Fruit fly (Drosophila melanogaster): ENCODE measurements around the gene Drak.

Drak gene

DNA sequence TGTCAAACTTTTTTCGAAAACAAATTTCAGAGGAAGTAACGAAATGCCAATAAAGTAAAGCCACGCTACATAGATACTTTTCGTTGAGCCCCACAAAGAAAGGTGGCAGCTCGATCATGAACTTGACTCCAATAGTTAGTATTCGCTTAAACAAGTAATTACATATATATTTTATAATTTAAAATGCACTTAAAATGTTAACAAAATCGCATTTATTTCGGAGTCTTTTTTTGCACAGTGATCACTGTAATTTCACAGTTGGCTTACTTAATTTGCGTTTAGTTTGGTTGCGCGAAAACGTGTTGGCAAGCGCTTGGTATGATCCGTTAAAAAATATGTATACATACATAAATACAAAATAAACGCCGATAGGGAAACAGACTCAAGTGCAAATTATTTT lies 41.3 kb upstream of the Drak start (continued):
- TF ChIP-seq pita (GFP tag; optimal IDR thresholded peaks at IDR 0.05) (no peak), en (GFP tag; optimal IDR thresholded peaks at IDR 0.05) (no peak), CG31441 (GFP tag; IDR thresholded peaks at IDR 0.05) (no peak), lmd (GFP tag; IDR thresholded peaks at IDR 0.05) (peak; percentile 12; the same call in 1 of the 2 replicates), CG10321 (GFP tag; IDR thresholded peaks at IDR 0.05) (no peak), Trl (optimal IDR thresholded peaks at IDR 0.05) (no peak), Trl (GFP tag; optimal IDR thresholded peaks at IDR 0.05) (no peak), CG17328 (GFP tag; IDR thresholded peaks at IDR 0.05) (0 out of 2 replicates have a peak, but pooled peaks have one; percentile 8), lov (optimal IDR thresholded peaks at IDR 0.05) (no peak), lov (GFP tag; IDR thresholded peaks at IDR 0.05) (no peak), CG4730 (GFP tag; IDR thresholded peaks at IDR 0.05) (no peak), CG32532 (GFP tag; IDR thresholded peaks at IDR 0.05) (peak; percentile 39; the same call in 1 of the 2 replicates), CG18011 (GFP tag; optimal IDR thresholded peaks at IDR 0.05) (no peak), Opbp (GFP tag; IDR thresholded peaks at IDR 0.05; ENCODE audit: partially characterized antibody) (no peak), CG12391 (tag; optimal IDR thresholded peaks at IDR 0.05) (no peak), lilli (GFP tag; optimal IDR thresholded peaks at IDR 0.05) (no peak), CG15269 (tag; optimal IDR thresholded peaks at IDR 0.05) (no peak), ash1 (GFP tag; optimal IDR thresholded peaks at IDR 0.05) (no peak)

DNA sequence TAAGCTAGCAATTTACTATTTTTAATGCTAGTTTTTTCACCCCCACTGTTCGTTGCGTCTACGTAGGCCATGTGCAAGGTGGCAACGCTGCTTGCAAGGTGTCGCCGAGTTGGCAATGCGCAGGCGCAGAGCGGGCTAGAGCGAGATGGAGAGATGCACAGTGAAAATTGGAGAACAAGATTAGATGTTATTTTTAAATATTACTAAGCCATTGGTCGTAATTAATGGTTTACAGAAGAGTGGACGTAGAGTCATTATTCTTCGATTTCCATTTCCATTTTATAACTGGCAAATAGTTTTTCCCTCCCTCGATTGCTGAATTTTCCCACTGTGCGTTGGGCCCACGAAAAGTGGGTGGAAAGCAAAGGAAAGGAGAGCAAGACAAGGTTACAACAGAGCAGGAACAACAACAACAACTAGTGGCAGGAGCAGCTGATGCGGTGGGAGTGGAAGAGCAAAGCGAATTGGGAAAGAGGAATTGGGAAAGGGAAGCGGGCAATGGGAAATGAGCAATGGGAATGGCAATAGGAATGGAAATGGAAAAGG lies 40.0 kb upstream of the Drak start:
- TF ChIP-seq HmgZ (tag; optimal IDR thresholded peaks at IDR 0.05) (peak; percentile 45), Hr39 (optimal IDR thresholded peaks at IDR 0.05) (no peak), odd (GFP tag; optimal IDR thresholded peaks at IDR 0.05) (peak; percentile 51), CG1529 (GFP tag; optimal IDR thresholded peaks at IDR 0.05) (peak; percentile 35), Xbp1 (GFP tag; optimal IDR thresholded peaks at IDR 0.05) (peak; percentile 76), CG9876 (GFP tag; optimal IDR thresholded peaks at IDR 0.05) (no peak), CG8359 (GFP tag; optimal IDR thresholded peaks at IDR 0.05; ENCODE audit: borderline replicate concordance) (no peak), CTCF (GFP tag; optimal IDR thresholded peaks at IDR 0.05) (no peak), Optix (GFP tag; IDR thresholded peaks at IDR 0.05) (peak; percentile 79), Six4 (GFP tag; optimal IDR thresholded peaks at IDR 0.05) (peak; percentile 52), gsb (GFP tag; IDR thresholded peaks at IDR 0.05) (peak; percentile 36; the same call in 1 of the 2 replicates), CG5953 (GFP tag; IDR thresholded peaks at IDR 0.05) (peak; percentile 75; the same call in 1 of the 2 replicates), sna (GFP tag; IDR thresholded peaks at IDR 0.05; ENCODE audit: partially characterized antibody) (no peak), dimm (GFP tag; IDR thresholded peaks at IDR 0.05) (peak; percentile 78; the same call in 1 of the 2 replicates), Bteb2 (GFP tag; optimal IDR thresholded peaks at IDR 0.05) (peak; percentile 49), CG11247 (GFP tag; IDR thresholded peaks at IDR 0.05) (peak; percentile 70), HLHmδ (GFP tag; optimal IDR thresholded peaks at IDR 0.05) (no peak), Fer1 (GFP tag; optimal IDR thresholded peaks at IDR 0.05) (peak; percentile 84), CG1603 (tag; optimal IDR thresholded peaks at IDR 0.05) (peak; percentile 88), z (GFP tag; IDR thresholded peaks at IDR 0.05) (0 out of 3 replicates have a peak, but pooled peaks have one; percentile 40), CG3407 (GFP tag; optimal IDR thresholded peaks at IDR 0.05) (peak; percentile 42), D19A (tag; optimal IDR thresholded peaks at IDR 0.05) (peak; percentile 60), Myb (GFP tag; optimal IDR thresholded peaks at IDR 0.05) (peak; percentile 32), lola (GFP tag; optimal IDR thresholded peaks at IDR 0.05) (peak in 1 of 3 experiments; percentile 36), Hsf (GFP tag; optimal IDR thresholded peaks at IDR 0.05) (peak; percentile 77), bab2 (GFP tag; optimal IDR thresholded peaks at IDR 0.05) (peak; percentile 85), sob (GFP tag; IDR thresholded peaks at IDR 0.05) (peak; percentile 78), CG17186 (GFP tag; optimal IDR thresholded peaks at IDR 0.05) (peak; percentile 44), schlank (tag; optimal IDR thresholded peaks at IDR 0.05) (peak; percentile 59), onecut (GFP tag; IDR thresholded peaks at IDR 0.05) (peak; percentile 71), bowl (GFP tag; IDR thresholded peaks at IDR 0.05) (peak; percentile 59; the same call in 1 of the 2 replicates), nom (GFP tag; optimal IDR thresholded peaks at IDR 0.05) (peak; percentile 10), Side (GFP tag; optimal IDR thresholded peaks at IDR 0.05) (peak; percentile 78), zfh1 (GFP tag; IDR thresholded peaks at IDR 0.05) (peak; percentile 89)

Measured in whole organism, embryonic.